Worm (Caenorhabditis elegans): ENCODE data around the gene C46E10.8.

- no peak for TF ChIP-seq W03F9.2 (tag; optimal IDR thresholded peaks at IDR 0.05)
- TF ChIP-seq dao-5 (tag; optimal IDR thresholded peaks at IDR 0.05), result no peak
These were observed 9.0 kb upstream of the C46E10.8 start, which contains the start of gene F12E12.6 for ce11 chrII:3736893-3737375.
